Fruit fly (Drosophila melanogaster) whole organism, prepupa: Measurements from ENCODE around the gene CG12236.

Experiments used
- Blimp-1 ChIP-seq: fragments of 200-800 bp; sonication (Bioruptor generic); optimal IDR thresholded peaks from 3 replicates; lab custom pipeline; 2017; ENCODE audit warnings: missing biosample characterization, missing genetic modification characterization, mild to moderate bottlenecking, moderate library complexity, missing genetic modification reagents
- CG10631 ChIP-seq: fragments of 200-800 bp; sonication (Bioruptor generic); optimal IDR thresholded peaks from 2 replicates; lab custom pipeline; 2016; ENCODE audit warnings: missing biosample characterization, missing genetic modification characterization
- CG11294 ChIP-seq: fragments of 200-800 bp; sonication (Bioruptor generic); IDR thresholded peaks from 2 replicates; pipeline ENCODE4 v1.3.6; 2022; ENCODE audit warnings: missing biosample characterization, missing genetic modification characterization
- CG11762 ChIP-seq: fragments of 200-800 bp; sonication (Bioruptor generic); optimal IDR thresholded peaks from 3 replicates; lab custom pipeline; 2016; ENCODE audit warnings: missing biosample characterization, missing genetic modification characterization; ENCODE audit not compliant: insufficient read depth
- CG11902 ChIP-seq: fragments of 200-800 bp; sonication (Bioruptor generic); optimal IDR thresholded peaks from 3 replicates; lab custom pipeline; 2016; ENCODE audit warnings: missing biosample characterization, missing genetic modification characterization
- CG15336 ChIP-seq: fragments of 200-800 bp; sonication (Bioruptor generic); IDR thresholded peaks from 2 replicates; pipeline ENCODE4 v1.3.6; 2022; ENCODE audit warnings: missing biosample characterization, missing genetic modification characterization
- CG16779 ChIP-seq: fragments of 200-800 bp; sonication (Bioruptor generic); optimal IDR thresholded peaks from 3 replicates; lab custom pipeline; 2017; ENCODE audit warnings: missing biosample characterization, mild to moderate bottlenecking, missing genetic modification characterization
- CG3032 ChIP-seq: fragments of 200-800 bp; optimal IDR thresholded peaks from 2 replicates; lab custom pipeline; 2019; ENCODE audit warnings: missing biosample characterization, mild to moderate bottlenecking, missing genetic modification characterization, moderate library complexity
- CG31627 ChIP-seq: fragments of 200-800 bp; sonication (Bioruptor generic); optimal IDR thresholded peaks from 3 replicates; lab custom pipeline; 2016; ENCODE audit warnings: missing biosample characterization, missing genetic modification characterization
- CG32006 ChIP-seq: fragments of 200-800 bp; sonication (Bioruptor generic); optimal IDR thresholded peaks from 3 replicates; lab custom pipeline; 2017; ENCODE audit warnings: missing biosample characterization, mild to moderate bottlenecking, missing genetic modification characterization
- CG34406 ChIP-seq: fragments of 200-800 bp; sonication (Bioruptor generic); optimal IDR thresholded peaks from 3 replicates; lab custom pipeline; 2016; ENCODE audit warnings: missing biosample characterization, missing genetic modification characterization
- CG3919 ChIP-seq: fragments of 200-800 bp; sonication (Bioruptor generic); optimal IDR thresholded peaks from 3 replicates; lab custom pipeline; 2016; ENCODE audit warnings: missing biosample characterization, missing genetic modification characterization
- CG4318 ChIP-seq: fragments of 200-800 bp; sonication (Bioruptor generic); optimal IDR thresholded peaks from 3 replicates; lab custom pipeline; 2017; ENCODE audit warnings: missing biosample characterization, mild to moderate bottlenecking, missing genetic modification characterization
- CG6163 ChIP-seq: fragments of 200-800 bp; sonication (Bioruptor generic); IDR thresholded peaks from 3 replicates; pipeline ENCODE4 v1.3.6; 2022; ENCODE audit warnings: missing biosample characterization, missing genetic modification characterization
- CG6276 ChIP-seq: fragments of 200-800 bp; sonication (Bioruptor generic); optimal IDR thresholded peaks from 2 replicates; lab custom pipeline; 2017; ENCODE audit warnings: missing biosample characterization, mild to moderate bottlenecking, missing genetic modification characterization
- CG6792 ChIP-seq: fragments of 200-800 bp; sonication (Bioruptor generic); optimal IDR thresholded peaks from 3 replicates; lab custom pipeline; 2016; ENCODE audit warnings: missing biosample characterization, missing genetic modification characterization
- CG6808 ChIP-seq: fragments of 200-800 bp; sonication (Bioruptor generic); optimal IDR thresholded peaks from 3 replicates; lab custom pipeline; 2017; ENCODE audit warnings: missing biosample characterization, missing genetic modification characterization, mild to moderate bottlenecking, moderate library complexity, missing genetic modification reagents
- CG7368 ChIP-seq: fragments of 200-800 bp; sonication (Bioruptor generic); optimal IDR thresholded peaks from 3 replicates; lab custom pipeline; 2016; ENCODE audit warnings: missing biosample characterization, missing genetic modification characterization
- CG8319 ChIP-seq: fragments of 200-800 bp; sonication (Bioruptor generic); optimal IDR thresholded peaks from 3 replicates; lab custom pipeline; 2016; ENCODE audit warnings: missing biosample characterization, missing genetic modification characterization
- CG8632 ChIP-seq: fragments of 200-800 bp; sonication (Bioruptor generic); optimal IDR thresholded peaks from 3 replicates; lab custom pipeline; 2016; ENCODE audit warnings: missing biosample characterization, missing genetic modification characterization
- CG9139 ChIP-seq: fragments of 200-800 bp; sonication (Bioruptor generic); optimal IDR thresholded peaks from 3 replicates; lab custom pipeline; 2017; ENCODE audit warnings: missing biosample characterization, mild to moderate bottlenecking, missing genetic modification characterization
- Eip75B ChIP-seq: fragments of 200-800 bp; sonication (Bioruptor generic); optimal IDR thresholded peaks from 3 replicates; lab custom pipeline; 2016; ENCODE audit warnings: missing biosample characterization, missing genetic modification characterization
- Eip78C ChIP-seq: fragments of 200-800 bp; sonication (Bioruptor generic); peaks from one replicate; lab custom pipeline; 2016; ENCODE audit warnings: missing biosample characterization, missing genetic modification characterization
- Eip93F ChIP-seq: fragments of 200-800 bp; sonication (Bioruptor generic); optimal IDR thresholded peaks from 2 replicates; lab custom pipeline; 2016; ENCODE audit warnings: missing biosample characterization, mild to moderate bottlenecking, missing genetic modification characterization
- Ets21C ChIP-seq: fragments of 200-800 bp; sonication (Bioruptor generic); optimal IDR thresholded peaks from 3 replicates; lab custom pipeline; 2016; ENCODE audit warnings: missing biosample characterization, missing genetic modification characterization
- Gug ChIP-seq: fragments of 200-800 bp; sonication (Bioruptor generic); IDR thresholded peaks from 2 replicates; pipeline ENCODE4 v1.3.6; 2022; ENCODE audit warnings: missing biosample characterization, missing genetic modification characterization
- Hr39 ChIP-seq: fragments of 200-800 bp; sonication (Bioruptor generic); optimal IDR thresholded peaks from 2 replicates; lab custom pipeline; 2016; ENCODE audit warnings: missing biosample characterization, missing genetic modification characterization
- Hr4 ChIP-seq: fragments of 200-800 bp; sonication (Bioruptor generic); optimal IDR thresholded peaks from 3 replicates; lab custom pipeline; 2016; ENCODE audit warnings: missing biosample characterization, missing genetic modification characterization
- Lpt ChIP-seq: fragments of 200-800 bp; sonication (Bioruptor generic); optimal IDR thresholded peaks from 3 replicates; lab custom pipeline; 2016; ENCODE audit warnings: missing biosample characterization, missing genetic modification characterization
- Met ChIP-seq: fragments of 200-800 bp; sonication (Bioruptor generic); optimal IDR thresholded peaks from 3 replicates; lab custom pipeline; 2016; ENCODE audit warnings: missing biosample characterization, missing genetic modification characterization
- OdsH ChIP-seq: fragments of 200-800 bp; sonication (Bioruptor generic); optimal IDR thresholded peaks from 3 replicates; lab custom pipeline; 2016; ENCODE audit warnings: missing biosample characterization, missing genetic modification characterization
- Smox ChIP-seq: fragments of 200-800 bp; sonication (Bioruptor generic); optimal IDR thresholded peaks from 3 replicates; lab custom pipeline; 2016; ENCODE audit warnings: missing biosample characterization, missing genetic modification characterization
- Sox102F ChIP-seq: fragments of 200-800 bp; sonication (Bioruptor generic); optimal IDR thresholded peaks from 2 replicates; lab custom pipeline; 2016; ENCODE audit warnings: missing biosample characterization, mild to moderate bottlenecking, missing genetic modification characterization
- Sox14 ChIP-seq: fragments of 200-800 bp; sonication (Bioruptor generic); optimal IDR thresholded peaks from 3 replicates; lab custom pipeline; 2016; ENCODE audit warnings: missing biosample characterization, missing genetic modification characterization
- Sox15 ChIP-seq: fragments of 200-800 bp; sonication (Bioruptor generic); optimal IDR thresholded peaks from 3 replicates; lab custom pipeline; 2016; ENCODE audit warnings: missing biosample characterization, missing genetic modification characterization
- achi ChIP-seq: fragments of 200-800 bp; sonication (Bioruptor generic); optimal IDR thresholded peaks from 3 replicates; lab custom pipeline; 2016; ENCODE audit warnings: missing biosample characterization, missing genetic modification characterization
- cyc ChIP-seq: fragments of 200-800 bp; sonication (Bioruptor generic); optimal IDR thresholded peaks from 3 replicates; lab custom pipeline; 2016; ENCODE audit warnings: missing biosample characterization, missing genetic modification characterization
- dac ChIP-seq: fragments of 200-800 bp; sonication (Bioruptor generic); optimal IDR thresholded peaks from 2 replicates; lab custom pipeline; 2017; ENCODE audit warnings: missing biosample characterization, mild to moderate bottlenecking, missing genetic modification characterization
- dsx ChIP-seq: fragments of 200-800 bp; optimal IDR thresholded peaks from 3 replicates; lab custom pipeline; 2019; ENCODE audit warnings: missing biosample characterization, mild to moderate bottlenecking, missing genetic modification characterization, moderate library complexity; ENCODE audit not compliant: poor library complexity, severe bottlenecking
- eg ChIP-seq: fragments of 200-800 bp; sonication (Bioruptor generic); IDR thresholded peaks from 3 replicates; pipeline ENCODE4 v1.3.6; 2022; ENCODE audit warnings: missing biosample characterization, missing genetic modification characterization
- esn ChIP-seq: fragments of 200-800 bp; sonication (Bioruptor generic); optimal IDR thresholded peaks from 2 replicates; lab custom pipeline; 2016; ENCODE audit warnings: missing biosample characterization, mild to moderate bottlenecking, missing genetic modification characterization, moderate library complexity
- fd59A ChIP-seq: fragments of 200-800 bp; sonication (Bioruptor generic); optimal IDR thresholded peaks from 2 replicates; lab custom pipeline; 2017; ENCODE audit warnings: missing biosample characterization, mild to moderate bottlenecking, missing genetic modification characterization, missing genetic modification reagents
- fd85E ChIP-seq: fragments of 200-800 bp; sonication (Bioruptor generic); optimal IDR thresholded peaks from 3 replicates; lab custom pipeline; 2016; ENCODE audit warnings: missing biosample characterization, missing genetic modification characterization
- fkh ChIP-seq: fragments of 200-800 bp; sonication (Bioruptor generic); optimal IDR thresholded peaks from 3 replicates; lab custom pipeline; 2017; ENCODE audit warnings: missing biosample characterization, mild to moderate bottlenecking, missing genetic modification characterization, moderate library complexity
- net ChIP-seq: fragments of 200-800 bp; sonication (Bioruptor generic); optimal IDR thresholded peaks from 3 replicates; lab custom pipeline; 2016; ENCODE audit warnings: missing biosample characterization, missing genetic modification characterization
- salr ChIP-seq, 2 experiments: fragments of 200-800 bp; sonication (Bioruptor generic); optimal IDR thresholded peaks; 3 replicates each; lab custom pipeline; 2016 to 2018; ENCODE audit warnings: missing biosample characterization in 2 of 2, missing genetic modification characterization in 2 of 2, mild to moderate bottlenecking in 1 of 2
- spab ChIP-seq: fragments of 200-800 bp; sonication (Bioruptor generic); optimal IDR thresholded peaks from 2 replicates; lab custom pipeline; 2017; ENCODE audit warnings: missing biosample characterization, mild to moderate bottlenecking, missing genetic modification characterization, missing genetic modification reagents
- svp ChIP-seq: fragments of 200-800 bp; sonication (Bioruptor generic); peaks from one replicate; lab custom pipeline; 2016; ENCODE audit warnings: missing biosample characterization, missing genetic modification characterization
- topi ChIP-seq: fragments of 200-800 bp; sonication (Bioruptor generic); optimal IDR thresholded peaks from 3 replicates; lab custom pipeline; 2016; ENCODE audit warnings: missing biosample characterization, missing genetic modification characterization
- vri ChIP-seq: fragments of 200-800 bp; sonication (Bioruptor generic); optimal IDR thresholded peaks from 3 replicates; lab custom pipeline; 2016; ENCODE audit warnings: missing biosample characterization, mild to moderate bottlenecking, missing genetic modification characterization

Gene CG12236

dm6 chrX:5922057-5922456, 14.1 kb downstream of the CG12236 start:
- TF ChIP-seq CG11902 (GFP tag; lab: Kevin White, UChicago), result no peak
- TF ChIP-seq Eip78C (GFP tag; lab: Kevin White, UChicago), result peak; percentile 5

dm6 chrX:5923124-5923523, 15.2 kb downstream of the CG12236 start:
- TF ChIP-seq Lpt (GFP tag; lab: Kevin White, UChicago) (peak; percentile 4), OdsH (GFP tag; lab: Kevin White, UChicago) (peak; percentile 73), achi (GFP tag; lab: Kevin White, UChicago) (peak; percentile 64), fd85E (GFP tag; lab: Kevin White, UChicago) (peak; percentile 4), salr (GFP tag; optimal IDR thresholded peaks at IDR 0.05; lab: Kevin White, UChicago) (no peak), CG11294 (GFP tag; lab: Robert Waterston, UW) (no peak), Sox15 (GFP tag; lab: Kevin White, UChicago) (peak; percentile 64), svp (GFP tag; lab: Kevin White, UChicago) (peak; percentile 90), Eip75B (peak; percentile 81), CG8632 (GFP tag; lab: Kevin White, UChicago) (peak; percentile 75), CG11762 (GFP tag; lab: Kevin White, UChicago) (peak; percentile 40), Met (GFP tag; lab: Kevin White, UChicago) (peak; percentile 89), CG10631 (GFP tag; lab: Kevin White, UChicago) (peak; percentile 59), CG6808 (GFP tag; lab: Kevin White, UChicago) (no peak), Hr4 (peak; percentile 35), Sox102F (peak; percentile 82), fd59A (GFP tag; lab: Kevin White, UChicago) (peak; percentile 21), net (peak; percentile 64), Hr39 (GFP tag; lab: Kevin White, UChicago) (peak; percentile 84), CG7368 (GFP tag; lab: Kevin White, UChicago) (peak; percentile 64), fkh (GFP tag; lab: Kevin White, UChicago) (no peak), CG9139 (GFP tag; lab: Kevin White, UChicago) (peak; percentile 12), Blimp-1 (GFP tag; lab: Kevin White, UChicago) (peak; percentile 30), CG3919 (GFP tag; lab: Kevin White, UChicago) (peak; percentile 70), CG3032 (peak; percentile 54), dsx (peak; percentile 60), CG8319 (GFP tag; lab: Kevin White, UChicago) (peak; percentile 71), CG31627 (GFP tag; lab: Kevin White, UChicago) (peak; percentile 83), Eip78C (GFP tag; lab: Kevin White, UChicago) (peak; percentile 94), vri (peak; percentile 48), esn (peak; percentile 82), CG16779 (peak; percentile 36), CG15336 (GFP tag; lab: Robert Waterston, UW) (0 out of 2 replicates have a peak, but pooled peaks have one; percentile 21), eg (peak; percentile 38; the same call in 1 of the 3 replicates), Ets21C (GFP tag; lab: Kevin White, UChicago) (peak; percentile 75), Sox14 (GFP tag; lab: Kevin White, UChicago) (peak; percentile 67), CG6792 (GFP tag; lab: Kevin White, UChicago) (peak; percentile 77), dac (GFP tag; lab: Kevin White, UChicago) (no peak), Eip93F (GFP tag; lab: Kevin White, UChicago) (peak; percentile 47), CG6163 (GFP tag; lab: Robert Waterston, UW) (peak; percentile 78), CG34406 (peak; percentile 68), CG4318 (no peak), cyc (GFP tag; lab: Kevin White, UChicago) (peak; percentile 84), topi (GFP tag; lab: Kevin White, UChicago) (peak; percentile 84), Gug (0 out of 2 replicates have a peak, but pooled peaks have one; percentile 21), spab (peak; percentile 23), CG6276 (peak; percentile 21), CG32006 (GFP tag; lab: Kevin White, UChicago) (peak; percentile 52), Smox (GFP tag; lab: Kevin White, UChicago) (peak; percentile 80)
